Fruit fly (Drosophila melanogaster) whole organism, prepupa: ENCODE results near the gene CG33769.

ENCODE experiments used
- Blimp-1 ChIP-seq: fragments of 200-800 bp; sonication (Bioruptor generic); optimal IDR thresholded peaks from 3 replicates; lab custom pipeline; 2017; ENCODE audit warnings: missing biosample characterization, missing genetic modification characterization, mild to moderate bottlenecking, moderate library complexity, missing genetic modification reagents
- CG10631 ChIP-seq: fragments of 200-800 bp; sonication (Bioruptor generic); optimal IDR thresholded peaks from 2 replicates; lab custom pipeline; 2016; ENCODE audit warnings: missing biosample characterization, missing genetic modification characterization
- CG10669 ChIP-seq: fragments of 200-800 bp; sonication (Bioruptor generic); optimal IDR thresholded peaks from 3 replicates; lab custom pipeline; 2018; ENCODE audit warnings: missing biosample characterization, mild to moderate bottlenecking, missing genetic modification characterization, moderate library complexity
- CG11294 ChIP-seq: fragments of 200-800 bp; sonication (Bioruptor generic); IDR thresholded peaks from 2 replicates; pipeline ENCODE4 v1.3.6; 2022; ENCODE audit warnings: missing biosample characterization, missing genetic modification characterization
- CG11762 ChIP-seq: fragments of 200-800 bp; sonication (Bioruptor generic); optimal IDR thresholded peaks from 3 replicates; lab custom pipeline; 2016; ENCODE audit warnings: missing biosample characterization, missing genetic modification characterization; ENCODE audit not compliant: insufficient read depth
- CG11902 ChIP-seq: fragments of 200-800 bp; sonication (Bioruptor generic); optimal IDR thresholded peaks from 3 replicates; lab custom pipeline; 2016; ENCODE audit warnings: missing biosample characterization, missing genetic modification characterization
- CG1621 ChIP-seq: fragments of 200-800 bp; sonication (Bioruptor generic); optimal IDR thresholded peaks from 3 replicates; lab custom pipeline; 2018; ENCODE audit warnings: missing biosample characterization, mild to moderate bottlenecking, missing genetic modification characterization
- CG16779 ChIP-seq: fragments of 200-800 bp; sonication (Bioruptor generic); optimal IDR thresholded peaks from 3 replicates; lab custom pipeline; 2017; ENCODE audit warnings: missing biosample characterization, mild to moderate bottlenecking, missing genetic modification characterization
- CG3032 ChIP-seq: fragments of 200-800 bp; optimal IDR thresholded peaks from 2 replicates; lab custom pipeline; 2019; ENCODE audit warnings: missing biosample characterization, mild to moderate bottlenecking, missing genetic modification characterization, moderate library complexity
- CG31627 ChIP-seq: fragments of 200-800 bp; sonication (Bioruptor generic); optimal IDR thresholded peaks from 3 replicates; lab custom pipeline; 2016; ENCODE audit warnings: missing biosample characterization, missing genetic modification characterization
- CG32006 ChIP-seq: fragments of 200-800 bp; sonication (Bioruptor generic); optimal IDR thresholded peaks from 3 replicates; lab custom pipeline; 2017; ENCODE audit warnings: missing biosample characterization, mild to moderate bottlenecking, missing genetic modification characterization
- CG34406 ChIP-seq: fragments of 200-800 bp; sonication (Bioruptor generic); optimal IDR thresholded peaks from 3 replicates; lab custom pipeline; 2016; ENCODE audit warnings: missing biosample characterization, missing genetic modification characterization
- CG4318 ChIP-seq: fragments of 200-800 bp; sonication (Bioruptor generic); optimal IDR thresholded peaks from 3 replicates; lab custom pipeline; 2017; ENCODE audit warnings: missing biosample characterization, mild to moderate bottlenecking, missing genetic modification characterization
- CG6163 ChIP-seq: fragments of 200-800 bp; sonication (Bioruptor generic); IDR thresholded peaks from 3 replicates; pipeline ENCODE4 v1.3.6; 2022; ENCODE audit warnings: missing biosample characterization, missing genetic modification characterization
- CG6854 ChIP-seq: fragments of 200-800 bp; sonication (Bioruptor generic); optimal IDR thresholded peaks from 2 replicates; lab custom pipeline; 2017; ENCODE audit warnings: missing biosample characterization, mild to moderate bottlenecking, missing genetic modification characterization
- CG7368 ChIP-seq: fragments of 200-800 bp; sonication (Bioruptor generic); optimal IDR thresholded peaks from 3 replicates; lab custom pipeline; 2016; ENCODE audit warnings: missing biosample characterization, missing genetic modification characterization
- CG8119 ChIP-seq: fragments of 200-800 bp; sonication (Bioruptor generic); IDR thresholded peaks from 3 replicates; pipeline ENCODE4 v1.3.6; 2022; ENCODE audit warnings: missing biosample characterization, missing genetic modification characterization
- Eip75B ChIP-seq: fragments of 200-800 bp; sonication (Bioruptor generic); optimal IDR thresholded peaks from 3 replicates; lab custom pipeline; 2016; ENCODE audit warnings: missing biosample characterization, missing genetic modification characterization
- Eip93F ChIP-seq: fragments of 200-800 bp; sonication (Bioruptor generic); optimal IDR thresholded peaks from 2 replicates; lab custom pipeline; 2016; ENCODE audit warnings: missing biosample characterization, mild to moderate bottlenecking, missing genetic modification characterization
- Ets21C ChIP-seq: fragments of 200-800 bp; sonication (Bioruptor generic); optimal IDR thresholded peaks from 3 replicates; lab custom pipeline; 2016; ENCODE audit warnings: missing biosample characterization, missing genetic modification characterization
- Ets96B ChIP-seq: fragments of 200-800 bp; optimal IDR thresholded peaks from 2 replicates; lab custom pipeline; 2019; ENCODE audit warnings: missing biosample characterization, mild to moderate bottlenecking, missing genetic modification characterization, moderate library complexity
- Gug ChIP-seq: fragments of 200-800 bp; sonication (Bioruptor generic); IDR thresholded peaks from 2 replicates; pipeline ENCODE4 v1.3.6; 2022; ENCODE audit warnings: missing biosample characterization, missing genetic modification characterization
- Hr38 ChIP-seq: sonication (Bioruptor generic); optimal IDR thresholded peaks from 2 replicates; lab custom pipeline; 2016; ENCODE audit warnings: missing biosample characterization, missing genetic modification characterization
- Met ChIP-seq: fragments of 200-800 bp; sonication (Bioruptor generic); optimal IDR thresholded peaks from 3 replicates; lab custom pipeline; 2016; ENCODE audit warnings: missing biosample characterization, missing genetic modification characterization
- OdsH ChIP-seq: fragments of 200-800 bp; sonication (Bioruptor generic); optimal IDR thresholded peaks from 3 replicates; lab custom pipeline; 2016; ENCODE audit warnings: missing biosample characterization, missing genetic modification characterization
- Sox102F ChIP-seq: fragments of 200-800 bp; sonication (Bioruptor generic); optimal IDR thresholded peaks from 2 replicates; lab custom pipeline; 2016; ENCODE audit warnings: missing biosample characterization, mild to moderate bottlenecking, missing genetic modification characterization
- Sox14 ChIP-seq: fragments of 200-800 bp; sonication (Bioruptor generic); optimal IDR thresholded peaks from 3 replicates; lab custom pipeline; 2016; ENCODE audit warnings: missing biosample characterization, missing genetic modification characterization
- cyc ChIP-seq: fragments of 200-800 bp; sonication (Bioruptor generic); optimal IDR thresholded peaks from 3 replicates; lab custom pipeline; 2016; ENCODE audit warnings: missing biosample characterization, missing genetic modification characterization
- dac ChIP-seq: fragments of 200-800 bp; sonication (Bioruptor generic); optimal IDR thresholded peaks from 2 replicates; lab custom pipeline; 2017; ENCODE audit warnings: missing biosample characterization, mild to moderate bottlenecking, missing genetic modification characterization
- dsx ChIP-seq: fragments of 200-800 bp; optimal IDR thresholded peaks from 3 replicates; lab custom pipeline; 2019; ENCODE audit warnings: missing biosample characterization, mild to moderate bottlenecking, missing genetic modification characterization, moderate library complexity; ENCODE audit not compliant: poor library complexity, severe bottlenecking
- eg ChIP-seq: fragments of 200-800 bp; sonication (Bioruptor generic); IDR thresholded peaks from 3 replicates; pipeline ENCODE4 v1.3.6; 2022; ENCODE audit warnings: missing biosample characterization, missing genetic modification characterization
- fd59A ChIP-seq: fragments of 200-800 bp; sonication (Bioruptor generic); optimal IDR thresholded peaks from 2 replicates; lab custom pipeline; 2017; ENCODE audit warnings: missing biosample characterization, mild to moderate bottlenecking, missing genetic modification characterization, missing genetic modification reagents
- fd85E ChIP-seq: fragments of 200-800 bp; sonication (Bioruptor generic); optimal IDR thresholded peaks from 3 replicates; lab custom pipeline; 2016; ENCODE audit warnings: missing biosample characterization, missing genetic modification characterization
- lz ChIP-seq: fragments of 200-800 bp; sonication (Bioruptor generic); optimal IDR thresholded peaks from 3 replicates; lab custom pipeline; 2016; ENCODE audit warnings: missing biosample characterization, missing genetic modification characterization
- net ChIP-seq: fragments of 200-800 bp; sonication (Bioruptor generic); optimal IDR thresholded peaks from 3 replicates; lab custom pipeline; 2016; ENCODE audit warnings: missing biosample characterization, missing genetic modification characterization
- pdm3 ChIP-seq: fragments of 200-800 bp; sonication (Bioruptor generic); optimal IDR thresholded peaks from 3 replicates; lab custom pipeline; 2016; ENCODE audit warnings: missing biosample characterization, missing genetic modification characterization
- salr ChIP-seq, 2 experiments: fragments of 200-800 bp; sonication (Bioruptor generic); optimal IDR thresholded peaks; 3 replicates each; lab custom pipeline; 2016 to 2018; ENCODE audit warnings: missing biosample characterization in 2 of 2, missing genetic modification characterization in 2 of 2, mild to moderate bottlenecking in 1 of 2
- spab ChIP-seq: fragments of 200-800 bp; sonication (Bioruptor generic); optimal IDR thresholded peaks from 2 replicates; lab custom pipeline; 2017; ENCODE audit warnings: missing biosample characterization, mild to moderate bottlenecking, missing genetic modification characterization, missing genetic modification reagents
- svp ChIP-seq: fragments of 200-800 bp; sonication (Bioruptor generic); peaks from one replicate; lab custom pipeline; 2016; ENCODE audit warnings: missing biosample characterization, missing genetic modification characterization
- topi ChIP-seq: fragments of 200-800 bp; sonication (Bioruptor generic); optimal IDR thresholded peaks from 3 replicates; lab custom pipeline; 2016; ENCODE audit warnings: missing biosample characterization, missing genetic modification characterization
- vri ChIP-seq: fragments of 200-800 bp; sonication (Bioruptor generic); optimal IDR thresholded peaks from 3 replicates; lab custom pipeline; 2016; ENCODE audit warnings: missing biosample characterization, mild to moderate bottlenecking, missing genetic modification characterization

CG33769 gene

DNA sequence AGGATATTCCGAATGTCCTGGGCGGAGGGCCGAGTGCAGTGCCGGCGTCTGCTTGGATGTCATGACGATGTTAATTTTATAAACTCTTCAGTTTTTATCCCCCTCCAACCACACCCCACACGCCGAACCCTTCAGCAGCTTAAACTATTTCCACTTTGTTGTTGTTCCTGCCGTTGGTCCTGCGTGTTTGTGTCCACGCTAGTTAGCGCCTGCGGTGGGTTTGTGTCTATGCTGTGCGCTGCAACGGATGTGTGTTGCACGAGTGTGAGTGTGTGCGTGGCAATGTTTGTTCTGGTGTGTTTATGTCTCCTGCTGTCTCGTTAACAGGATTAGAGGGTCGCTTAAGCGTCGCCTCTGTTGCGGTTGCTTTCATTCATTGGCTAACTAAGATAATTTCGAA is 30.9 kb upstream of the CG33769 start:
- no peak for TF ChIP-seq eg (GFP tag; lab: Robert Waterston, UW)
- no peak for TF ChIP-seq Ets21C
- no peak for TF ChIP-seq OdsH
- TF ChIP-seq Eip75B (GFP tag; lab: Kevin White, UChicago): no peak
- TF ChIP-seq Eip93F (GFP tag; lab: Kevin White, UChicago): no peak
- TF ChIP-seq CG11902: no peak
- TF ChIP-seq fd59A (GFP tag; lab: Kevin White, UChicago): no peak
- TF ChIP-seq net: no peak
- TF ChIP-seq, all 60 proteins: peak for 0

DNA sequence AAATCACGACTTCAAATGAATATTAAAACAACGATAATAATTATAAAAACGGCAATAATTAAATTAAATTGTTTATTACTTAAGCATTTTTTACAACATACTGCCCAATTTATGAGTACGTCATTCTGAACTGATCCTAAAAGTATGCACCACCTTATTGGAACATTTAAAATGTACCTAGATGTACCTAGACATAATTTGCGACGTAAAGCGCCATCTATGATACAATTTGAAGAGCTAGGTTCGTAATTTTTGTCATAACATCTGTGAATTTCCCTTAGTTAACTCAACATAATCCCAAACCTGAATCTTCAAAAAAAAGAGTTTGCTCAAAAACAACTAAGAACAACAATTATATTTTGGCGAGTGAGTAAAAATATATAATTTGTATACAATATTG is 13.6 kb upstream of the CG33769 start:
- TF ChIP-seq CG16779: no peak
- no peak for TF ChIP-seq Blimp-1 (GFP tag; lab: Kevin White, UChicago)
- TF ChIP-seq Ets21C: no peak
- no peak for TF ChIP-seq CG6854
- TF ChIP-seq spab (GFP tag; lab: Kevin White, UChicago): no peak
- TF ChIP-seq CG4318 (GFP tag; lab: Kevin White, UChicago): no peak
- TF ChIP-seq topi (GFP tag; lab: Kevin White, UChicago): no peak
- TF ChIP-seq vri (GFP tag; lab: Kevin White, UChicago): no peak
- no peak for TF ChIP-seq Met (GFP tag; lab: Kevin White, UChicago)
- no peak for TF ChIP-seq CG11902
- no peak for TF ChIP-seq Sox14
- TF ChIP-seq Eip93F (GFP tag; lab: Kevin White, UChicago): no peak
- TF ChIP-seq lz: no peak
- TF ChIP-seq CG7368 (GFP tag; lab: Kevin White, UChicago): no peak
- no peak for TF ChIP-seq Hr38 (GFP tag; lab: Kevin White, UChicago)
- no peak for TF ChIP-seq CG8119 (GFP tag; lab: Robert Waterston, UW)
- TF ChIP-seq CG6163 (GFP tag; lab: Robert Waterston, UW): no peak
- no peak for TF ChIP-seq CG34406 (GFP tag; lab: Kevin White, UChicago)
- TF ChIP-seq OdsH: no peak

DNA sequence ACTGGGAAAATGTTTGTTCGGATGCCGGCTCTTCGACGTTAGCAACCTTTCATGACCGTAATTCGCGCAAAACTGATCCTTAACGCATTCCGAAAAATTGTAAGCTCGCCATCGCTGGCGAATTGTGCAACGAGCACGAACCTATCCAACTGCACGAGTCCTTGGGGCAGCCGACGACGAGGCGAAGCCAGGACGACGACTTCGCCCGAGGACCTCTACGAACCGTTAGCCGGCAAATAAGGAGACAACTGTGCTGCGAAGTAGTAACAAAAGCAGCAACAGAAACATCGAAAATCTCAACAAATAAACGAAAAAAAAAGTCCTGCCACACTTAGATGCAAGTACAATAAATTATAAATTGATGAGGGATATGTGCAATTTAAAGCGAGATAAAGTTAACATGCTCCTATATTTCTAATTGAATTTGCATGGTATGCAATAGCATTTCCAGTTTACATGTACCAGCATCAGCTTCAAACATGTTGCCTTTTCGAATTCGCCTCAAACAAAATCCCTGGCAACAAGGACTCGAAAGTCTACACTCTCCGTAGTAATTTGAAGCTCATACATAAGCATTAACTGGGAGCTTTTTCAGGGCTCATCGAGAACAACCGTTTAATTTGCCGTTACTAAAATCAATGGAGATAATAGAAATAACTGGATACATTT is 9.7 kb upstream of the CG33769 start, which contains the start of gene CG14459:
CG14459 (minus strand) TSS at position 51 of the 669 bp plus-strand sequence.
- no peak for TF ChIP-seq pdm3 (GFP tag; lab: Kevin White, UChicago)
- no peak for TF ChIP-seq spab (GFP tag; lab: Kevin White, UChicago)
- no peak for TF ChIP-seq salr (GFP tag; optimal IDR thresholded peaks at IDR 0.05; lab: Kevin White, UChicago)
- TF ChIP-seq CG11762 (GFP tag; lab: Kevin White, UChicago): no peak
- no peak for TF ChIP-seq vri (GFP tag; lab: Kevin White, UChicago)
- no peak for TF ChIP-seq CG11294 (GFP tag; lab: Robert Waterston, UW)
- no peak for TF ChIP-seq CG3032 (tag; lab: Kevin White, UChicago)
- TF ChIP-seq CG6854: no peak
- TF ChIP-seq svp (GFP tag; lab: Kevin White, UChicago): no peak
- TF ChIP-seq Ets96B (tag; lab: Kevin White, UChicago): no peak
- no peak for TF ChIP-seq CG1621 (tag; lab: Kevin White, UChicago)
- no peak for TF ChIP-seq CG32006 (GFP tag; lab: Kevin White, UChicago)
- no peak for TF ChIP-seq net
- TF ChIP-seq Sox102F (GFP tag; lab: Kevin White, UChicago): no peak
- TF ChIP-seq lz: no peak

DNA sequence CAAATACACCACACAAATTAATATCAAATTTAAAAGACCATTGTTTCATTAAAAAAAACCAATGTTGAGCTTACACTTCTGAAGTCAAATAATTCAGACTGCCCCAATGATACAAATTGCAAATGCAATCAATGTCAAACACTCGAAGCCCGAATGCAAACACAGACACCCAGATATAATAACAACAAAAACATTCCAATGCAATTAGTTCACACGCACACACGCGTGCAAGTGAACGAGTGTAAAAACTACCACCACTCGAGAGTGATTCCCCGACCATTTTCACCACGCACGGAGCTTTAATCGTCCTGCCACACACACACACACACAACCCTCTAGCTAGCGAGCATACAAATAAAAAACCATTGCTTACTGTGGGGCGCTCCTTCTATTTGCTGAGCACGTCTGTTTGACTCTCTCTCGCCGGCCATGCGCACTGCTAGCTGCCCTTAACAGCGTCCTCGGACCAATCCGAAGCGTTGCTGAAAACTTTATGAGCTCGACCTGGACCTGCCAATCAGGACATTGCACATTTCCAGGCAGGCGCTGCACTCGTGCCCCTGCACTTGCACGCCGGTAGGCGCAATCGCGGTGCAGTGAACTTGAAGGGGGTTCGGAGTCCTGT is 5.3 kb upstream of the CG33769 start:
- TF ChIP-seq pdm3 (GFP tag; lab: Kevin White, UChicago) (no peak), net (no peak), Sox14 (no peak), fd85E (GFP tag; lab: Kevin White, UChicago) (no peak), CG1621 (tag; lab: Kevin White, UChicago) (no peak), CG31627 (GFP tag; lab: Kevin White, UChicago) (no peak), CG4318 (GFP tag; lab: Kevin White, UChicago) (no peak), Gug (GFP tag; lab: Robert Waterston, UW) (no peak), OdsH (no peak), dsx (no peak), cyc (no peak), CG10669 (GFP tag; lab: Kevin White, UChicago) (no peak), dac (GFP tag; lab: Kevin White, UChicago) (no peak), CG34406 (GFP tag; lab: Kevin White, UChicago) (no peak), eg (GFP tag; lab: Robert Waterston, UW) (no peak), CG10631 (GFP tag; lab: Kevin White, UChicago) (no peak), CG8119 (GFP tag; lab: Robert Waterston, UW) (no peak), Eip93F (GFP tag; lab: Kevin White, UChicago) (no peak)
- TF ChIP-seq, all 60 proteins: peak for 0
